Worm (Caenorhabditis elegans) whole organism, L3 larva: ENCODE results near the gene M88.4.
A peak's percentile ranks its signal among the peaks of the same experiment; 100 is the strongest.

ENCODE experiments used
- R02D3.7 ChIP-seq: fragments of 150-350 bp; optimal IDR thresholded peaks from 2 replicates; lab custom pipeline; 2014; ENCODE audit warnings: missing biosample characterization, missing genetic modification characterization
- ZK546.5 ChIP-seq: sonication (generic microtip); optimal IDR thresholded peaks from 2 replicates; lab custom pipeline; 2017; ENCODE audit warnings: missing biosample characterization, missing genetic modification characterization
- aly-2 ChIP-seq: fragments of 150-350 bp; optimal IDR thresholded peaks from 2 replicates; lab custom pipeline; 2014; ENCODE audit warnings: missing biosample characterization, missing genetic modification characterization
- ama-1 ChIP-seq: fragments of 150-350 bp; optimal IDR thresholded peaks from 2 replicates; lab custom pipeline; 2018
- ceh-16 ChIP-seq: sonication (generic microtip); optimal IDR thresholded peaks from 2 replicates; lab custom pipeline; 2017; ENCODE audit warnings: missing biosample characterization, missing genetic modification characterization
- ceh-28 ChIP-seq: fragments of 150-350 bp; optimal IDR thresholded peaks from 2 replicates; lab custom pipeline; 2014; ENCODE audit warnings: missing biosample characterization, missing genetic modification reagents, missing genetic modification characterization
- ceh-82 ChIP-seq: fragments of 150-350 bp; optimal IDR thresholded peaks from 2 replicates; lab custom pipeline; 2014; ENCODE audit warnings: missing biosample characterization, missing genetic modification characterization
- ceh-9 ChIP-seq: sonication (generic microtip); optimal IDR thresholded peaks from 2 replicates; lab custom pipeline; 2018; ENCODE audit warnings: missing biosample characterization, missing genetic modification characterization
- daf-12 ChIP-seq: fragments of 150-350 bp; optimal IDR thresholded peaks from 2 replicates; lab custom pipeline; 2014; ENCODE audit warnings: missing biosample characterization, missing genetic modification reagents, missing genetic modification characterization
- egl-27 ChIP-seq: sonication (generic microtip); optimal IDR thresholded peaks from 4 replicates; lab custom pipeline; 2017; ENCODE audit warnings: missing biosample characterization, missing genetic modification reagents, missing genetic modification characterization
- egl-5 ChIP-seq: fragments of 150-350 bp; optimal IDR thresholded peaks from 2 replicates; lab custom pipeline; 2017; ENCODE audit warnings: missing biosample characterization, missing genetic modification reagents, missing genetic modification characterization, inconsistent platforms
- elt-1 ChIP-seq: fragments of 150-350 bp; optimal IDR thresholded peaks from 2 replicates; lab custom pipeline; 2014; ENCODE audit warnings: missing biosample characterization, missing genetic modification characterization
- elt-2 ChIP-seq: sonication (generic microtip); optimal IDR thresholded peaks from 2 replicates; lab custom pipeline; 2016; ENCODE audit warnings: missing genetic modification reagents, mild to moderate bottlenecking, missing genetic modification characterization, missing compliant biosample characterization
- elt-3 ChIP-seq, 3 experiments: fragments of 150-350 bp in 1 of 3; sonication (generic microtip) in 2 of 3; optimal IDR thresholded peaks; 2 replicates in 2 of 3; 4 replicates in 1 of 3; lab custom pipeline; 2014 to 2017; ENCODE audit warnings: missing biosample characterization in 3 of 3, missing genetic modification characterization in 3 of 3
- eor-1 ChIP-seq, 2 experiments: fragments of 150-350 bp; optimal IDR thresholded peaks; 2 replicates each; lab custom pipeline; 2014 to 2018; ENCODE audit warnings: missing biosample characterization in 2 of 2, missing genetic modification characterization in 2 of 2
- fkh-10 ChIP-seq: sonication (generic microtip); optimal IDR thresholded peaks from 2 replicates; lab custom pipeline; 2017; ENCODE audit warnings: missing biosample characterization, missing genetic modification reagents, missing genetic modification characterization
- fkh-2 ChIP-seq: fragments of 150-350 bp; optimal IDR thresholded peaks from 2 replicates; lab custom pipeline; 2014; ENCODE audit warnings: missing biosample characterization, missing genetic modification reagents, missing genetic modification characterization
- fos-1 ChIP-seq: fragments of 150-350 bp; optimal IDR thresholded peaks from 2 replicates; lab custom pipeline; 2014; ENCODE audit warnings: missing biosample characterization, missing genetic modification characterization
- hmg-11 ChIP-seq: sonication (generic microtip); optimal IDR thresholded peaks from 2 replicates; lab custom pipeline; 2016; ENCODE audit warnings: missing genetic modification characterization, missing compliant biosample characterization
- jun-1 ChIP-seq: fragments of 150-350 bp; optimal IDR thresholded peaks from 2 replicates; lab custom pipeline; 2014; ENCODE audit warnings: missing biosample characterization, missing genetic modification reagents, missing genetic modification characterization
- lin-15B ChIP-seq: fragments of 150-350 bp; optimal IDR thresholded peaks from 2 replicates; lab custom pipeline; 2014; ENCODE audit warnings: missing biosample characterization, missing genetic modification characterization
- lin-39 ChIP-seq: fragments of 150-350 bp; optimal IDR thresholded peaks from 2 replicates; lab custom pipeline; 2018; ENCODE audit warnings: missing biosample characterization, missing genetic modification reagents, missing genetic modification characterization
- lsy-12 ChIP-seq: sonication (generic microtip); optimal IDR thresholded peaks from 2 replicates; lab custom pipeline; 2016; ENCODE audit warnings: mild to moderate bottlenecking, missing genetic modification characterization, missing compliant biosample characterization
- mdl-1 ChIP-seq: fragments of 150-350 bp; optimal IDR thresholded peaks from 2 replicates; lab custom pipeline; 2014; ENCODE audit warnings: missing biosample characterization, missing genetic modification characterization
- mml-1 ChIP-seq: fragments of 150-350 bp; sonication (generic microtip); optimal IDR thresholded peaks from 3 replicates; lab custom pipeline; 2014; ENCODE audit warnings: missing biosample characterization, missing genetic modification characterization
- nfya-1 ChIP-seq: sonication (generic microtip); optimal IDR thresholded peaks from 2 replicates; lab custom pipeline; 2017; ENCODE audit warnings: missing genetic modification characterization, mild to moderate bottlenecking, missing compliant biosample characterization, antibody characterized with exemption, moderate library complexity; ENCODE audit not compliant: insufficient read depth
- nhr-11 ChIP-seq: fragments of 150-350 bp; optimal IDR thresholded peaks from 2 replicates; lab custom pipeline; 2014; ENCODE audit warnings: missing biosample characterization, missing genetic modification characterization
- nhr-12 ChIP-seq: fragments of 150-350 bp; optimal IDR thresholded peaks from 2 replicates; lab custom pipeline; 2014; ENCODE audit warnings: missing biosample characterization, missing genetic modification characterization
- nhr-23 ChIP-seq: fragments of 150-350 bp; optimal IDR thresholded peaks from 2 replicates; lab custom pipeline; 2014; ENCODE audit warnings: missing biosample characterization, missing genetic modification reagents, missing genetic modification characterization
- nhr-237 ChIP-seq: fragments of 150-350 bp; optimal IDR thresholded peaks from 2 replicates; lab custom pipeline; 2014; ENCODE audit warnings: missing biosample characterization, missing genetic modification characterization
- nhr-25 ChIP-seq: sonication (generic microtip); optimal IDR thresholded peaks from 2 replicates; lab custom pipeline; 2017; ENCODE audit warnings: missing biosample characterization, missing genetic modification characterization
- nhr-28 ChIP-seq: fragments of 150-350 bp; optimal IDR thresholded peaks from 2 replicates; lab custom pipeline; 2014; ENCODE audit warnings: missing biosample characterization, missing genetic modification characterization
- nhr-43 ChIP-seq: sonication (generic microtip); optimal IDR thresholded peaks from 2 replicates; lab custom pipeline; 2016; ENCODE audit warnings: mild to moderate bottlenecking, missing genetic modification characterization, missing compliant biosample characterization; ENCODE audit not compliant: poor library complexity, severe bottlenecking
- nhr-67 ChIP-seq: fragments of 150-350 bp; optimal IDR thresholded peaks from 2 replicates; lab custom pipeline; 2014; ENCODE audit warnings: missing biosample characterization, missing genetic modification characterization
- nhr-76 ChIP-seq: fragments of 150-350 bp; sonication (generic microtip); optimal IDR thresholded peaks from 5 replicates; lab custom pipeline; 2014; ENCODE audit warnings: missing biosample characterization, missing genetic modification characterization
- nhr-77 ChIP-seq: fragments of 150-350 bp; optimal IDR thresholded peaks from 2 replicates; lab custom pipeline; 2014; ENCODE audit warnings: missing biosample characterization, missing genetic modification characterization
- pha-4 ChIP-seq: fragments of 150-350 bp; optimal IDR thresholded peaks from 2 replicates; lab custom pipeline; 2014; ENCODE audit warnings: missing biosample characterization, missing genetic modification reagents, missing genetic modification characterization
- pqm-1 ChIP-seq: fragments of 150-350 bp; optimal IDR thresholded peaks from 2 replicates; lab custom pipeline; 2017; ENCODE audit warnings: missing biosample characterization, missing genetic modification characterization, inconsistent platforms
- sea-2 ChIP-seq: fragments of 150-350 bp; sonication (generic microtip); optimal IDR thresholded peaks from 4 replicates; lab custom pipeline; 2014; ENCODE audit warnings: missing biosample characterization, missing genetic modification reagents, missing genetic modification characterization
- skn-1 ChIP-seq: fragments of 150-350 bp; optimal IDR thresholded peaks from 2 replicates; lab custom pipeline; 2014; ENCODE audit warnings: missing biosample characterization, missing genetic modification characterization
- snpc-4 ChIP-seq: fragments of 150-350 bp; optimal IDR thresholded peaks from 2 replicates; lab custom pipeline; 2014; ENCODE audit warnings: missing biosample characterization, missing genetic modification characterization
- tbx-2 ChIP-seq: sonication (generic microtip); optimal IDR thresholded peaks from 2 replicates; lab custom pipeline; 2016; ENCODE audit warnings: mild to moderate bottlenecking, missing genetic modification characterization, missing compliant biosample characterization
- unc-39 ChIP-seq: sonication (generic microtip); optimal IDR thresholded peaks from 4 replicates; lab custom pipeline; 2017; ENCODE audit warnings: missing biosample characterization, missing genetic modification characterization
- unc-62 ChIP-seq: fragments of 150-350 bp; sonication (generic microtip); optimal IDR thresholded peaks from 4 replicates; lab custom pipeline; 2014; ENCODE audit warnings: missing biosample characterization, missing genetic modification reagents, missing genetic modification characterization
- zag-1 ChIP-seq: fragments of 150-350 bp; optimal IDR thresholded peaks from 2 replicates; lab custom pipeline; 2014; ENCODE audit warnings: missing biosample characterization, missing genetic modification characterization
- ztf-11 ChIP-seq: fragments of 150-350 bp; optimal IDR thresholded peaks from 2 replicates; lab custom pipeline; 2014; ENCODE audit warnings: missing biosample characterization, missing genetic modification characterization
- ztf-4 ChIP-seq: fragments of 150-350 bp; optimal IDR thresholded peaks from 2 replicates; lab custom pipeline; 2014; ENCODE audit warnings: missing biosample characterization, missing genetic modification characterization

Gene M88.4

ce11 chrIII:4548739-4549138 lies at the start of gene M88.4:
M88.4 (plus strand) TSS chrIII:4549039.
- TF ChIP-seq pqm-1 (tag; lab: Kevin White, UChicago) (no peak), fkh-10 (GFP tag; lab: Kevin White, UChicago) (no peak), ceh-16 (tag; lab: Kevin White, UChicago) (no peak), zag-1 (tag; lab: Kevin White, UChicago) (no peak)
- TF ChIP-seq, all 47 proteins: peak for 0

ce11 chrIII:4502559-4503240 lies 46.1 kb upstream of the M88.4 start:
- TF ChIP-seq tbx-2 (tag; lab: Kevin White, UChicago) (no peak), fos-1 (tag; lab: Kevin White, UChicago) (peak; percentile 28), egl-27 (tag; lab: Kevin White, UChicago) (no peak), jun-1 (peak; percentile 6), elt-2 (tag; lab: Kevin White, UChicago) (peak; percentile 84), nhr-25 (tag; lab: Kevin White, UChicago) (peak; percentile 55), ztf-4 (peak; percentile 23), pqm-1 (tag; lab: Kevin White, UChicago) (peak; percentile 53), nhr-43 (peak; percentile 41)

- TF ChIP-seq nhr-67 (tag; lab: Kevin White, UChicago) = no peak
- TF ChIP-seq skn-1 (tag; lab: Kevin White, UChicago) = no peak
- TF ChIP-seq egl-27 (tag; lab: Kevin White, UChicago) = no peak
- TF ChIP-seq ceh-82 = no peak
- no peak for TF ChIP-seq nhr-12 (tag; lab: Kevin White, UChicago)
- TF ChIP-seq nhr-43 = no peak
- peak; percentile 65 for TF ChIP-seq fkh-10 (GFP tag; lab: Kevin White, UChicago)
- TF ChIP-seq nhr-77 (tag; lab: Kevin White, UChicago) = no peak
- TF ChIP-seq ZK546.5 (tag; lab: Kevin White, UChicago) = no peak
- peak; percentile 53 for TF ChIP-seq nhr-11 (tag; lab: Kevin White, UChicago)
- TF ChIP-seq ceh-9 (tag; lab: Kevin White, UChicago) = no peak
- TF ChIP-seq ztf-4 = no peak
- TF ChIP-seq nfya-1 = peak; percentile 68
- TF ChIP-seq mdl-1 = no peak
- no peak for TF ChIP-seq sea-2 (GFP tag; lab: Kevin White, UChicago)
- no peak for TF ChIP-seq aly-2 (tag; lab: Kevin White, UChicago)
- no peak for TF ChIP-seq nhr-28 (tag; lab: Kevin White, UChicago)
- no peak for TF ChIP-seq eor-1 (tag; optimal IDR thresholded peaks at IDR 0.05; lab: Kevin White, UChicago)
- TF ChIP-seq R02D3.7 (tag; lab: Kevin White, UChicago) = no peak
- no peak for TF ChIP-seq ceh-28 (tag; lab: Kevin White, UChicago)
- TF ChIP-seq ztf-11 = no peak
- no peak for TF ChIP-seq snpc-4 (tag; lab: Kevin White, UChicago)
- TF ChIP-seq fos-1 (tag; lab: Kevin White, UChicago) = no peak
- TF ChIP-seq elt-1 (tag; lab: Kevin White, UChicago) = no peak
- TF ChIP-seq unc-62 (GFP tag; lab: Kevin White, UChicago) = no peak
- no peak for TF ChIP-seq unc-39
- no peak for TF ChIP-seq nhr-237
- no peak for TF ChIP-seq nhr-23 (tag; lab: Kevin White, UChicago)
- TF ChIP-seq lin-15B (tag; lab: Kevin White, UChicago) = peak; percentile 48
- no peak for TF ChIP-seq nhr-76 (tag; lab: Kevin White, UChicago)
- no peak for TF ChIP-seq egl-5 (tag; lab: Kevin White, UChicago)
- TF ChIP-seq jun-1 = no peak
- TF ChIP-seq mml-1 = no peak
- no peak for TF ChIP-seq zag-1 (tag; lab: Kevin White, UChicago)
- TF ChIP-seq nhr-25 (tag; lab: Kevin White, UChicago) = no peak
- peak; percentile 41 for TF ChIP-seq hmg-11 (tag; lab: Kevin White, UChicago)
- TF ChIP-seq lin-39 (tag; lab: Kevin White, UChicago) = peak; percentile 10
- TF ChIP-seq tbx-2 (tag; lab: Kevin White, UChicago) = no peak
- peak; percentile 53 for TF ChIP-seq elt-2 (tag; lab: Kevin White, UChicago)
- TF ChIP-seq ceh-16 (tag; lab: Kevin White, UChicago) = no peak
- TF ChIP-seq elt-3 (tag; optimal IDR thresholded peaks at IDR 0.05; lab: Kevin White, UChicago) = no peak
- TF ChIP-seq pha-4 (tag; lab: Kevin White, UChicago) = peak; percentile 84
- TF ChIP-seq ama-1 (lab: Kevin White, UChicago) = peak; percentile 34
- no peak for TF ChIP-seq fkh-2 (tag; lab: Kevin White, UChicago)
- TF ChIP-seq daf-12 (tag; lab: Kevin White, UChicago) = no peak
- TF ChIP-seq pqm-1 (tag; lab: Kevin White, UChicago) = peak; percentile 8
- no peak for TF ChIP-seq lsy-12
Observed at ce11 chrIII:4504358-4504757, 44.5 kb upstream of the M88.4 start.
